Worm (Caenorhabditis elegans) whole organism, midembryonic: ENCODE results near the gene let-413.
A peak's percentile ranks its signal among the peaks of the same experiment; 100 is the strongest.

ENCODE experiments used
- T22C8.4 ChIP-seq: fragments of 200-800 bp; sonication (Bioruptor generic); IDR thresholded peaks from 2 replicates; pipeline ENCODE4 v1.3.6; 2022; ENCODE audit warnings: missing genetic modification characterization, missing compliant biosample characterization
- cog-1 ChIP-seq: sonication (generic microtip); optimal IDR thresholded peaks from 2 replicates; lab custom pipeline; 2016; ENCODE audit warnings: missing genetic modification characterization, missing compliant biosample characterization
- flt-1 ChIP-seq: fragments of 200-800 bp; sonication (Bioruptor generic); IDR thresholded peaks from 2 replicates; pipeline ENCODE4 v1.3.6; 2022; ENCODE audit warnings: missing genetic modification characterization, missing compliant biosample characterization
- klf-2 ChIP-seq: fragments of 200-800 bp; sonication (Bioruptor generic); conservative IDR thresholded peaks from 2 replicates; pipeline ENCODE4 v1.3.6; 2022; ENCODE audit warnings: missing genetic modification reagents, missing genetic modification characterization, missing compliant biosample characterization
- med-1 ChIP-seq: sonication (generic microtip); optimal IDR thresholded peaks from 2 replicates; lab custom pipeline; 2017; ENCODE audit warnings: missing genetic modification characterization, mild to moderate bottlenecking, missing compliant biosample characterization, antibody characterized with exemption, missing genetic modification reagents; ENCODE audit not compliant: insufficient read depth
- ref-1 ChIP-seq: fragments of 200-800 bp; sonication (Bioruptor generic); conservative IDR thresholded peaks from 2 replicates; pipeline ENCODE4 v1.3.6; 2022; ENCODE audit warnings: missing genetic modification reagents, missing genetic modification characterization, missing compliant biosample characterization
- tab-1 ChIP-seq: fragments of 200-800 bp; sonication (Bioruptor generic); IDR thresholded peaks from 2 replicates; pipeline ENCODE4 v1.3.6; 2022; ENCODE audit warnings: missing genetic modification characterization, missing compliant biosample characterization
- ztf-23 ChIP-seq: fragments of 200-800 bp; sonication (Bioruptor generic); IDR thresholded peaks from 2 replicates; pipeline ENCODE4 v1.3.6; 2022; ENCODE audit warnings: missing genetic modification reagents, missing genetic modification characterization, missing compliant biosample characterization
- ztf-29 ChIP-seq: fragments of 200-800 bp; sonication (Bioruptor generic); IDR thresholded peaks from 2 replicates; pipeline ENCODE4 v1.3.6; 2022; ENCODE audit warnings: missing genetic modification reagents, missing genetic modification characterization, missing compliant biosample characterization

let-413 gene

ce11 chrV:7994570-7994969 lies 17.0 kb upstream of the let-413 start, which contains the start of gene ceh-76:
ceh-76 (minus strand) TSS chrV:7994670.
- TF ChIP-seq med-1 (GFP tag; lab: Kevin White, UChicago) (no peak), cog-1 (tag; lab: Kevin White, UChicago) (no peak), T22C8.4 (no peak), klf-2 (GFP tag; lab: Robert Waterston, UW) (no peak), ztf-29 (GFP tag; lab: Robert Waterston, UW) (no peak), ztf-23 (GFP tag; lab: Robert Waterston, UW) (no peak), ref-1 (GFP tag; lab: Robert Waterston, UW) (no peak), flt-1 (GFP tag; lab: Robert Waterston, UW) (no peak), tab-1 (no peak)

- TF ChIP-seq ztf-23 (GFP tag; lab: Robert Waterston, UW): no peak
- no peak for TF ChIP-seq klf-2 (GFP tag; lab: Robert Waterston, UW)
Measured at ce11 chrV:7985860-7986259, 8.3 kb upstream of the let-413 start, which contains the start of gene Y97E10AL.1. Y97E10AL.1 (plus strand) TSS chrV:7986160.

- TF ChIP-seq ztf-23 (GFP tag; lab: Robert Waterston, UW) (no peak), flt-1 (GFP tag; lab: Robert Waterston, UW) (0 out of 2 replicates have a peak, but pooled peaks have one; percentile 52), T22C8.4 (no peak)
Measured at ce11 chrV:7983381-7984052, 5.9 kb upstream of the let-413 start, which contains the start of the genes natb-1 and abhd-12. natb-1 (minus strand) TSS chrV:7983431. abhd-12 (plus strand) TSS chrV:7983879.

- TF ChIP-seq flt-1 (GFP tag; lab: Robert Waterston, UW) (no peak), tab-1 (no peak), T22C8.4 (no peak), ztf-23 (GFP tag; lab: Robert Waterston, UW) (no peak), ztf-29 (GFP tag; lab: Robert Waterston, UW) (no peak), klf-2 (GFP tag; lab: Robert Waterston, UW) (no peak), med-1 (GFP tag; lab: Kevin White, UChicago) (no peak), cog-1 (tag; lab: Kevin White, UChicago) (no peak), ref-1 (GFP tag; lab: Robert Waterston, UW) (no peak)
Measured at ce11 chrV:7980993-7981595, 3.5 kb upstream of the let-413 start, which contains the start of gene F26D11.1. F26D11.1 (plus strand) TSS chrV:7981545.

ce11 chrV:7980370-7980987 lies 2.9 kb upstream of the let-413 start:
- TF ChIP-seq T22C8.4: no peak
- no peak for TF ChIP-seq flt-1 (GFP tag; lab: Robert Waterston, UW)
- no peak for TF ChIP-seq tab-1
- no peak for TF ChIP-seq ztf-29 (GFP tag; lab: Robert Waterston, UW)
- no peak for TF ChIP-seq klf-2 (GFP tag; lab: Robert Waterston, UW)
- TF ChIP-seq cog-1 (tag; lab: Kevin White, UChicago): no peak
- TF ChIP-seq med-1 (GFP tag; lab: Kevin White, UChicago): no peak
- no peak for TF ChIP-seq ztf-23 (GFP tag; lab: Robert Waterston, UW)
- no peak for TF ChIP-seq ref-1 (GFP tag; lab: Robert Waterston, UW)

ce11 chrV:7978798-7979197 lies 1.2 kb upstream of the let-413 start:
- 0 out of 2 replicates have a peak, but pooled peaks have one; percentile 30 for TF ChIP-seq ztf-23 (GFP tag; lab: Robert Waterston, UW)
- TF ChIP-seq flt-1 (GFP tag; lab: Robert Waterston, UW): peak; percentile 24; the same call in 1 of the 2 replicates
- no peak for TF ChIP-seq med-1 (GFP tag; lab: Kevin White, UChicago)
- TF ChIP-seq klf-2 (GFP tag; lab: Robert Waterston, UW): no peak
- TF ChIP-seq ref-1 (GFP tag; lab: Robert Waterston, UW): no peak
- peak; percentile 14 for TF ChIP-seq cog-1 (tag; lab: Kevin White, UChicago)
- TF ChIP-seq T22C8.4: peak; percentile 55; the same call in 1 of the 2 replicates
- TF ChIP-seq ztf-29 (GFP tag; lab: Robert Waterston, UW): no peak
- TF ChIP-seq tab-1: no peak

- TF ChIP-seq cog-1 (tag; lab: Kevin White, UChicago) (no peak), ztf-29 (GFP tag; lab: Robert Waterston, UW) (no peak), klf-2 (GFP tag; lab: Robert Waterston, UW) (no peak), ref-1 (GFP tag; lab: Robert Waterston, UW) (no peak), ztf-23 (GFP tag; lab: Robert Waterston, UW) (no peak), T22C8.4 (no peak)
Measured at ce11 chrV:7971376-7971775, 6.2 kb downstream of the let-413 start.

ce11 chrV:7970519-7970918 lies 7.1 kb downstream of the let-413 start:
- TF ChIP-seq ref-1 (GFP tag; lab: Robert Waterston, UW): no peak
- no peak for TF ChIP-seq flt-1 (GFP tag; lab: Robert Waterston, UW)
- no peak for TF ChIP-seq ztf-29 (GFP tag; lab: Robert Waterston, UW)
- TF ChIP-seq tab-1: no peak
- no peak for TF ChIP-seq klf-2 (GFP tag; lab: Robert Waterston, UW)
- TF ChIP-seq T22C8.4: no peak
- no peak for TF ChIP-seq ztf-23 (GFP tag; lab: Robert Waterston, UW)
- TF ChIP-seq med-1 (GFP tag; lab: Kevin White, UChicago): no peak
- no peak for TF ChIP-seq cog-1 (tag; lab: Kevin White, UChicago)

- peak; percentile 39; the same call in 1 of the 2 replicates for TF ChIP-seq T22C8.4
- no peak for TF ChIP-seq klf-2 (GFP tag; lab: Robert Waterston, UW)
Measured at ce11 chrV:7969107-7969506, 8.5 kb downstream of the let-413 start, which contains the start of gene che-7. che-7 (minus strand) TSS chrV:7969207.
